Worm (Caenorhabditis elegans): ENCODE results near the gene cyp-23A1.

cyp-23A1 gene

ce11 chrII:4527800-4528199 lies 15.8 kb downstream of the cyp-23A1 start, which contains the start of gene sra-35:
Gene sra-35 (minus strand): TSS chrII:4527900.
- no peak for TF ChIP-seq tra-4 (tag; optimal IDR thresholded peaks at IDR 0.05)

- TF ChIP-seq F13C5.2 (tag; optimal IDR thresholded peaks at IDR 0.05) (no peak), ets-7 (tag; optimal IDR thresholded peaks at IDR 0.05) (no peak), scrt-1 (GFP tag; IDR thresholded peaks at IDR 0.05) (no peak), flt-1 (GFP tag; IDR thresholded peaks at IDR 0.05) (no peak), aly-1 (tag; optimal IDR thresholded peaks at IDR 0.05) (no peak), hnd-1 (tag; optimal IDR thresholded peaks at IDR 0.05) (no peak), sea-1 (GFP tag; conservative IDR thresholded peaks at IDR 0.05) (no peak), tbx-37 (GFP tag; conservative IDR thresholded peaks at IDR 0.05) (no peak), hmg-4 (GFP tag; optimal IDR thresholded peaks at IDR 0.05) (no peak), tra-4 (tag; optimal IDR thresholded peaks at IDR 0.05) (no peak), ama-1 (optimal IDR thresholded peaks at IDR 0.05) (no peak), hmbx-1 (tag; optimal IDR thresholded peaks at IDR 0.05) (no peak), B0310.2 (tag; optimal IDR thresholded peaks at IDR 0.05) (no peak), tbx-11 (GFP tag; IDR thresholded peaks at IDR 0.05) (no peak)
Measured at ce11 chrII:4531880-4532279, 19.9 kb downstream of the cyp-23A1 start, which contains the start of gene sra-32. Gene sra-32 (minus strand): TSS chrII:4531980.

ce11 chrII:4537141-4537540 lies 25.1 kb downstream of the cyp-23A1 start, which contains the start of gene sra-33:
Gene sra-33 (minus strand): TSS chrII:4537241.
- TF ChIP-seq F13C5.2 (tag; optimal IDR thresholded peaks at IDR 0.05): no peak
- TF ChIP-seq flt-1 (GFP tag; IDR thresholded peaks at IDR 0.05): no peak
- TF ChIP-seq ceh-36 (tag; optimal IDR thresholded peaks at IDR 0.05): no peak
- TF ChIP-seq aly-1 (tag; optimal IDR thresholded peaks at IDR 0.05): no peak
- no peak for TF ChIP-seq tbx-37 (GFP tag; conservative IDR thresholded peaks at IDR 0.05)
- no peak for TF ChIP-seq tra-4 (tag; optimal IDR thresholded peaks at IDR 0.05)
- TF ChIP-seq hmg-4 (GFP tag; optimal IDR thresholded peaks at IDR 0.05): no peak
- no peak for TF ChIP-seq ets-7 (tag; optimal IDR thresholded peaks at IDR 0.05)
- no peak for TF ChIP-seq B0310.2 (tag; optimal IDR thresholded peaks at IDR 0.05)
- no peak for TF ChIP-seq sea-1 (GFP tag; conservative IDR thresholded peaks at IDR 0.05)
- no peak for TF ChIP-seq ama-1 (optimal IDR thresholded peaks at IDR 0.05)
- no peak for TF ChIP-seq hmbx-1 (tag; optimal IDR thresholded peaks at IDR 0.05)
- TF ChIP-seq pes-1 (GFP tag; IDR thresholded peaks at IDR 0.05): no peak
- no peak for TF ChIP-seq ceh-13 (GFP tag; optimal IDR thresholded peaks at IDR 0.05)

ce11 chrII:4540631-4541030 lies 28.6 kb downstream of the cyp-23A1 start, which contains the start of gene sra-36:
Gene sra-36 (minus strand): TSS chrII:4540731.
- TF ChIP-seq ceh-13 (GFP tag; optimal IDR thresholded peaks at IDR 0.05) (no peak), scrt-1 (GFP tag; IDR thresholded peaks at IDR 0.05) (no peak), flt-1 (GFP tag; IDR thresholded peaks at IDR 0.05) (no peak), hnd-1 (tag; optimal IDR thresholded peaks at IDR 0.05) (no peak), pes-1 (GFP tag; IDR thresholded peaks at IDR 0.05) (no peak), sea-1 (GFP tag; conservative IDR thresholded peaks at IDR 0.05) (no peak), ama-1 (optimal IDR thresholded peaks at IDR 0.05) (no peak), ceh-36 (tag; optimal IDR thresholded peaks at IDR 0.05) (no peak), aly-1 (tag; optimal IDR thresholded peaks at IDR 0.05) (no peak), ets-7 (tag; optimal IDR thresholded peaks at IDR 0.05) (no peak), tra-4 (tag; optimal IDR thresholded peaks at IDR 0.05) (no peak), F13C5.2 (tag; optimal IDR thresholded peaks at IDR 0.05) (no peak), tbx-11 (GFP tag; IDR thresholded peaks at IDR 0.05) (no peak), tbx-37 (GFP tag; conservative IDR thresholded peaks at IDR 0.05) (no peak), hmg-4 (GFP tag; optimal IDR thresholded peaks at IDR 0.05) (no peak), B0310.2 (tag; optimal IDR thresholded peaks at IDR 0.05) (no peak), hmbx-1 (tag; optimal IDR thresholded peaks at IDR 0.05) (no peak)

ce11 chrII:4543568-4543967 lies 31.6 kb downstream of the cyp-23A1 start, which contains the start of gene sra-34:
Gene sra-34 (minus strand): TSS chrII:4543668.
- no peak for TF ChIP-seq hnd-1 (tag; optimal IDR thresholded peaks at IDR 0.05)
- no peak for TF ChIP-seq ets-7 (tag; optimal IDR thresholded peaks at IDR 0.05)
- TF ChIP-seq B0310.2 (tag; optimal IDR thresholded peaks at IDR 0.05): no peak
- no peak for TF ChIP-seq hmg-4 (GFP tag; optimal IDR thresholded peaks at IDR 0.05)
- no peak for TF ChIP-seq ceh-13 (GFP tag; optimal IDR thresholded peaks at IDR 0.05)
- TF ChIP-seq scrt-1 (GFP tag; IDR thresholded peaks at IDR 0.05): no peak
- TF ChIP-seq aly-1 (tag; optimal IDR thresholded peaks at IDR 0.05): no peak
- no peak for TF ChIP-seq tra-4 (tag; optimal IDR thresholded peaks at IDR 0.05)
- TF ChIP-seq F13C5.2 (tag; optimal IDR thresholded peaks at IDR 0.05): no peak
- TF ChIP-seq flt-1 (GFP tag; IDR thresholded peaks at IDR 0.05): no peak
- no peak for TF ChIP-seq tbx-37 (GFP tag; conservative IDR thresholded peaks at IDR 0.05)
- no peak for TF ChIP-seq pes-1 (GFP tag; IDR thresholded peaks at IDR 0.05)
- TF ChIP-seq sea-1 (GFP tag; conservative IDR thresholded peaks at IDR 0.05): no peak
- TF ChIP-seq ceh-36 (tag; optimal IDR thresholded peaks at IDR 0.05): no peak
- no peak for TF ChIP-seq hmbx-1 (tag; optimal IDR thresholded peaks at IDR 0.05)
- TF ChIP-seq ama-1 (optimal IDR thresholded peaks at IDR 0.05): no peak

ce11 chrII:4548408-4548807 lies 36.4 kb downstream of the cyp-23A1 start:
- TF ChIP-seq tbx-37 (GFP tag; conservative IDR thresholded peaks at IDR 0.05): no peak
- no peak for TF ChIP-seq flt-1 (GFP tag; IDR thresholded peaks at IDR 0.05)
- TF ChIP-seq hmg-4 (GFP tag; optimal IDR thresholded peaks at IDR 0.05): no peak
- no peak for TF ChIP-seq aly-1 (tag; optimal IDR thresholded peaks at IDR 0.05)
- no peak for TF ChIP-seq sea-1 (GFP tag; conservative IDR thresholded peaks at IDR 0.05)
- no peak for TF ChIP-seq B0310.2 (tag; optimal IDR thresholded peaks at IDR 0.05)
- TF ChIP-seq scrt-1 (GFP tag; IDR thresholded peaks at IDR 0.05): no peak
- TF ChIP-seq ceh-36 (tag; optimal IDR thresholded peaks at IDR 0.05): no peak
- no peak for TF ChIP-seq pes-1 (GFP tag; IDR thresholded peaks at IDR 0.05)
- no peak for TF ChIP-seq ceh-13 (GFP tag; optimal IDR thresholded peaks at IDR 0.05)
- TF ChIP-seq hmbx-1 (tag; optimal IDR thresholded peaks at IDR 0.05): no peak
- TF ChIP-seq ama-1 (optimal IDR thresholded peaks at IDR 0.05): no peak
- no peak for TF ChIP-seq tbx-11 (GFP tag; IDR thresholded peaks at IDR 0.05)
- TF ChIP-seq F13C5.2 (tag; optimal IDR thresholded peaks at IDR 0.05): no peak

ce11 chrII:4549983-4550572 lies 38.1 kb downstream of the cyp-23A1 start:
- TF ChIP-seq ceh-36 (tag; optimal IDR thresholded peaks at IDR 0.05): no peak

All from whole organism, early embryonic.